Fruit fly (Drosophila melanogaster) whole organism, pupa: ENCODE results near the gene Gr64a.

ENCODE experiments used
- CG12605 ChIP-seq: fragments of 200-800 bp; sonication (Bioruptor generic); IDR thresholded peaks from 2 replicates; pipeline ENCODE4 v1.3.6; 2022; ENCODE audit warnings: missing biosample characterization, missing genetic modification characterization
- CG13204 ChIP-seq: fragments of 200-800 bp; sonication (Bioruptor generic); optimal IDR thresholded peaks from 2 replicates; lab custom pipeline; 2018; ENCODE audit warnings: missing biosample characterization, mild to moderate bottlenecking, missing genetic modification characterization, moderate library complexity
- CG14655 ChIP-seq: fragments of 200-800 bp; sonication (Bioruptor generic); optimal IDR thresholded peaks from 3 replicates; lab custom pipeline; 2017; ENCODE audit warnings: mild to moderate bottlenecking, missing biosample characterization, missing genetic modification reagents, missing genetic modification characterization
- CG15710 ChIP-seq: fragments of 200-800 bp; sonication (Bioruptor generic); optimal IDR thresholded peaks from 2 replicates; lab custom pipeline; 2018; ENCODE audit warnings: missing biosample characterization, mild to moderate bottlenecking, missing genetic modification characterization, moderate library complexity
- CG17806 ChIP-seq: fragments of 200-800 bp; sonication (Bioruptor generic); optimal IDR thresholded peaks from 2 replicates; lab custom pipeline; 2018; ENCODE audit warnings: missing biosample characterization, mild to moderate bottlenecking, missing genetic modification characterization, moderate library complexity
- CG34367 ChIP-seq: fragments of 200-800 bp; sonication (Bioruptor generic); optimal IDR thresholded peaks from 2 replicates; lab custom pipeline; 2018; ENCODE audit warnings: missing biosample characterization, mild to moderate bottlenecking, missing genetic modification characterization
- CG4496 ChIP-seq: fragments of 200-800 bp; sonication (Bioruptor generic); IDR thresholded peaks from 3 replicates; pipeline ENCODE4 v1.3.6; 2022; ENCODE audit warnings: missing biosample characterization, missing genetic modification characterization
- CG8301 ChIP-seq: fragments of 200-800 bp; sonication (Bioruptor generic); optimal IDR thresholded peaks from 2 replicates; lab custom pipeline; 2018; ENCODE audit warnings: missing biosample characterization, mild to moderate bottlenecking, missing genetic modification characterization
- CG9948 ChIP-seq: fragments of 200-800 bp; sonication (Bioruptor generic); optimal IDR thresholded peaks from 2 replicates; lab custom pipeline; 2018; ENCODE audit warnings: missing biosample characterization, mild to moderate bottlenecking, missing genetic modification characterization, moderate library complexity
- D1 ChIP-seq: fragments of 200-800 bp; sonication (Bioruptor generic); optimal IDR thresholded peaks from 2 replicates; lab custom pipeline; 2018; ENCODE audit warnings: missing biosample characterization, mild to moderate bottlenecking, missing genetic modification characterization, moderate library complexity
- EcR ChIP-seq: fragments of 200-800 bp; sonication (Bioruptor generic); optimal IDR thresholded peaks from 3 replicates; lab custom pipeline; 2019; ENCODE audit warnings: missing biosample characterization, missing genetic modification characterization, mild to moderate bottlenecking, moderate library complexity, missing genetic modification reagents
- Ets98B ChIP-seq: fragments of 200-800 bp; sonication (Bioruptor generic); IDR thresholded peaks from 2 replicates; pipeline ENCODE4 v1.3.6; 2022; ENCODE audit warnings: missing biosample characterization, missing genetic modification characterization
- Pif1A ChIP-seq: fragments of 200-800 bp; sonication (Bioruptor generic); optimal IDR thresholded peaks from 3 replicates; lab custom pipeline; 2016; ENCODE audit warnings: missing biosample characterization, missing genetic modification characterization
- Pif1B ChIP-seq: fragments of 200-800 bp; sonication (Bioruptor generic); optimal IDR thresholded peaks from 3 replicates; lab custom pipeline; 2016; ENCODE audit warnings: missing biosample characterization, missing genetic modification characterization
- Snoo ChIP-seq: fragments of 200-800 bp; sonication (Bioruptor generic); optimal IDR thresholded peaks from 3 replicates; lab custom pipeline; 2017; ENCODE audit warnings: missing biosample characterization, mild to moderate bottlenecking, missing genetic modification characterization, inconsistent platforms
- fd96Ca ChIP-seq: fragments of 200-800 bp; sonication (Bioruptor generic); IDR thresholded peaks from 3 replicates; pipeline ENCODE4 v1.3.6; 2022; ENCODE audit warnings: missing biosample characterization, missing genetic modification characterization
- rn ChIP-seq: fragments of 200-800 bp; sonication (Bioruptor generic); IDR thresholded peaks from 2 replicates; pipeline ENCODE4 v1.3.6; 2022; ENCODE audit warnings: missing biosample characterization, missing genetic modification characterization

Gr64a gene

DNA sequence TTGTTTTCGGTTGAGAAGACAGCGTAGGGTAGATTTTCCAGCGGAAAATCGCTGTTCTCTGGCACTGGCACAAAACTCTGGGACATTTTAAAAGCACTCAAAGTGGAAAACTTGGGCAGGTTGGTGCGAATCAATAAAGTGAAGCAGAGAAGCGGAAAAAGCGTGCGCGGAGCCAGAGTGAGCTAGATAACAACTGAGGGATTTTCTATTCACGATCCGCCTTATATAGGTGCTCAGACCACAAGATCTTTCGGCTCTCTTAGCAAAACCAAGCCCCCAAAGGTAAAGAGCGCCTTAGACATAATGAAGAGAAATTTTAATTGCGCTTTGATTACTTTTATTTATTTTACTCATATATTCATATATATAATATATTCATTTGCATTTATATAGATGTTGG lies 47.2 kb downstream of the Gr64a start, which contains the start of gene Faa:
TSS of gene Faa (minus strand) at position 200 of the 400 bp plus-strand sequence.
- TF ChIP-seq fd96Ca (GFP tag; lab: Robert Waterston, UW) = no peak
- no peak for TF ChIP-seq Pif1A (GFP tag; lab: Kevin White, UChicago)
- no peak for TF ChIP-seq CG14655 (GFP tag; lab: Kevin White, UChicago)
- TF ChIP-seq, all 21 proteins: peak for 0

DNA sequence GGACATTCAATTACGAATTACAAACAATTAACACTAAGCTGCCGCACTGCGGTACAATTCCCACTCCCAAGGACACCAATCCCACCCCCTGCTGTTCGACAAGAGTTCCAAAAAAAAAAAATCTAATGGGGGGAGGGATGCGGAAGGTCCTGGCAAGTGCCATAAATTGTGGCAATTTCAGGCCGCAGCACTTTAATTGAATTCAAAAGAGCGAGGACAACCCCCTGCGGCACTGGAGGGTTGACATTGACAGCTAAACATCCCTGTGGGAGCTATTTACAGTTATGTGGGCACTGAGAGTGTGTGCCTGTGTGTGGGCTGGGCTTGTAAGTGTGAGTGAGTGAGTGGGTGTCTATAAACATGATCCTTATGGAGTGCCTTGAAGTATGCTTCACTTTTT lies 50.3 kb downstream of the Gr64a start:
- no peak for TF ChIP-seq CG13204 (GFP tag; lab: Kevin White, UChicago)
- no peak for TF ChIP-seq D1 (tag; lab: Kevin White, UChicago)
- TF ChIP-seq CG4496 = no peak
- TF ChIP-seq EcR (GFP tag; lab: Kevin White, UChicago) = no peak
- TF ChIP-seq CG15710 (tag; lab: Kevin White, UChicago) = no peak
- TF ChIP-seq CG12605 (GFP tag; lab: Robert Waterston, UW) = no peak
- TF ChIP-seq CG8301 (tag; lab: Kevin White, UChicago) = no peak
- no peak for TF ChIP-seq CG14655 (GFP tag; lab: Kevin White, UChicago)
- no peak for TF ChIP-seq Snoo (tag; lab: Kevin White, UChicago)
- no peak for TF ChIP-seq CG34367 (tag; lab: Kevin White, UChicago)
- no peak for TF ChIP-seq Pif1A (GFP tag; lab: Kevin White, UChicago)
- TF ChIP-seq CG17806 (tag; lab: Kevin White, UChicago) = no peak
- no peak for TF ChIP-seq Pif1B (GFP tag; lab: Kevin White, UChicago)
- no peak for TF ChIP-seq rn (GFP tag; lab: Robert Waterston, UW)
- TF ChIP-seq CG9948 = no peak
- TF ChIP-seq Ets98B (GFP tag; lab: Robert Waterston, UW) = no peak
- TF ChIP-seq, all 21 proteins: peak for 0
